Fruit fly (Drosophila melanogaster) whole organism, prepupa: ENCODE results near the gene scramb2.

Experiments used
- CG10631 ChIP-seq: fragments of 200-800 bp; sonication (Bioruptor generic); optimal IDR thresholded peaks from 2 replicates; lab custom pipeline; 2016; ENCODE audit warnings: missing biosample characterization, missing genetic modification characterization
- CG10669 ChIP-seq: fragments of 200-800 bp; sonication (Bioruptor generic); optimal IDR thresholded peaks from 3 replicates; lab custom pipeline; 2018; ENCODE audit warnings: missing biosample characterization, mild to moderate bottlenecking, missing genetic modification characterization, moderate library complexity
- CG11762 ChIP-seq: fragments of 200-800 bp; sonication (Bioruptor generic); optimal IDR thresholded peaks from 3 replicates; lab custom pipeline; 2016; ENCODE audit warnings: missing biosample characterization, missing genetic modification characterization; ENCODE audit not compliant: insufficient read depth
- CG11902 ChIP-seq: fragments of 200-800 bp; sonication (Bioruptor generic); optimal IDR thresholded peaks from 3 replicates; lab custom pipeline; 2016; ENCODE audit warnings: missing biosample characterization, missing genetic modification characterization
- CG1621 ChIP-seq: fragments of 200-800 bp; sonication (Bioruptor generic); optimal IDR thresholded peaks from 3 replicates; lab custom pipeline; 2018; ENCODE audit warnings: missing biosample characterization, mild to moderate bottlenecking, missing genetic modification characterization
- CG16779 ChIP-seq: fragments of 200-800 bp; sonication (Bioruptor generic); optimal IDR thresholded peaks from 3 replicates; lab custom pipeline; 2017; ENCODE audit warnings: missing biosample characterization, mild to moderate bottlenecking, missing genetic modification characterization
- CG3032 ChIP-seq: fragments of 200-800 bp; optimal IDR thresholded peaks from 2 replicates; lab custom pipeline; 2019; ENCODE audit warnings: missing biosample characterization, mild to moderate bottlenecking, missing genetic modification characterization, moderate library complexity
- CG31627 ChIP-seq: fragments of 200-800 bp; sonication (Bioruptor generic); optimal IDR thresholded peaks from 3 replicates; lab custom pipeline; 2016; ENCODE audit warnings: missing biosample characterization, missing genetic modification characterization
- CG32006 ChIP-seq: fragments of 200-800 bp; sonication (Bioruptor generic); optimal IDR thresholded peaks from 3 replicates; lab custom pipeline; 2017; ENCODE audit warnings: missing biosample characterization, mild to moderate bottlenecking, missing genetic modification characterization
- CG34406 ChIP-seq: fragments of 200-800 bp; sonication (Bioruptor generic); optimal IDR thresholded peaks from 3 replicates; lab custom pipeline; 2016; ENCODE audit warnings: missing biosample characterization, missing genetic modification characterization
- CG3919 ChIP-seq: fragments of 200-800 bp; sonication (Bioruptor generic); optimal IDR thresholded peaks from 3 replicates; lab custom pipeline; 2016; ENCODE audit warnings: missing biosample characterization, missing genetic modification characterization
- CG4318 ChIP-seq: fragments of 200-800 bp; sonication (Bioruptor generic); optimal IDR thresholded peaks from 3 replicates; lab custom pipeline; 2017; ENCODE audit warnings: missing biosample characterization, mild to moderate bottlenecking, missing genetic modification characterization
- CG6163 ChIP-seq: fragments of 200-800 bp; sonication (Bioruptor generic); IDR thresholded peaks from 3 replicates; pipeline ENCODE4 v1.3.6; 2022; ENCODE audit warnings: missing biosample characterization, missing genetic modification characterization
- CG6276 ChIP-seq: fragments of 200-800 bp; sonication (Bioruptor generic); optimal IDR thresholded peaks from 2 replicates; lab custom pipeline; 2017; ENCODE audit warnings: missing biosample characterization, mild to moderate bottlenecking, missing genetic modification characterization
- CG6792 ChIP-seq: fragments of 200-800 bp; sonication (Bioruptor generic); optimal IDR thresholded peaks from 3 replicates; lab custom pipeline; 2016; ENCODE audit warnings: missing biosample characterization, missing genetic modification characterization
- CG6854 ChIP-seq: fragments of 200-800 bp; sonication (Bioruptor generic); optimal IDR thresholded peaks from 2 replicates; lab custom pipeline; 2017; ENCODE audit warnings: missing biosample characterization, mild to moderate bottlenecking, missing genetic modification characterization
- CG7368 ChIP-seq: fragments of 200-800 bp; sonication (Bioruptor generic); optimal IDR thresholded peaks from 3 replicates; lab custom pipeline; 2016; ENCODE audit warnings: missing biosample characterization, missing genetic modification characterization
- CG8119 ChIP-seq: fragments of 200-800 bp; sonication (Bioruptor generic); IDR thresholded peaks from 3 replicates; pipeline ENCODE4 v1.3.6; 2022; ENCODE audit warnings: missing biosample characterization, missing genetic modification characterization
- CG8632 ChIP-seq: fragments of 200-800 bp; sonication (Bioruptor generic); optimal IDR thresholded peaks from 3 replicates; lab custom pipeline; 2016; ENCODE audit warnings: missing biosample characterization, missing genetic modification characterization
- CG9139 ChIP-seq: fragments of 200-800 bp; sonication (Bioruptor generic); optimal IDR thresholded peaks from 3 replicates; lab custom pipeline; 2017; ENCODE audit warnings: missing biosample characterization, mild to moderate bottlenecking, missing genetic modification characterization
- Eip78C ChIP-seq: fragments of 200-800 bp; sonication (Bioruptor generic); peaks from one replicate; lab custom pipeline; 2016; ENCODE audit warnings: missing biosample characterization, missing genetic modification characterization
- Eip93F ChIP-seq: fragments of 200-800 bp; sonication (Bioruptor generic); optimal IDR thresholded peaks from 2 replicates; lab custom pipeline; 2016; ENCODE audit warnings: missing biosample characterization, mild to moderate bottlenecking, missing genetic modification characterization
- Ets21C ChIP-seq: fragments of 200-800 bp; sonication (Bioruptor generic); optimal IDR thresholded peaks from 3 replicates; lab custom pipeline; 2016; ENCODE audit warnings: missing biosample characterization, missing genetic modification characterization
- Gug ChIP-seq: fragments of 200-800 bp; sonication (Bioruptor generic); IDR thresholded peaks from 2 replicates; pipeline ENCODE4 v1.3.6; 2022; ENCODE audit warnings: missing biosample characterization, missing genetic modification characterization
- Hr38 ChIP-seq: sonication (Bioruptor generic); optimal IDR thresholded peaks from 2 replicates; lab custom pipeline; 2016; ENCODE audit warnings: missing biosample characterization, missing genetic modification characterization
- Hr39 ChIP-seq: fragments of 200-800 bp; sonication (Bioruptor generic); optimal IDR thresholded peaks from 2 replicates; lab custom pipeline; 2016; ENCODE audit warnings: missing biosample characterization, missing genetic modification characterization
- Lpt ChIP-seq: fragments of 200-800 bp; sonication (Bioruptor generic); optimal IDR thresholded peaks from 3 replicates; lab custom pipeline; 2016; ENCODE audit warnings: missing biosample characterization, missing genetic modification characterization
- Met ChIP-seq: fragments of 200-800 bp; sonication (Bioruptor generic); optimal IDR thresholded peaks from 3 replicates; lab custom pipeline; 2016; ENCODE audit warnings: missing biosample characterization, missing genetic modification characterization
- OdsH ChIP-seq: fragments of 200-800 bp; sonication (Bioruptor generic); optimal IDR thresholded peaks from 3 replicates; lab custom pipeline; 2016; ENCODE audit warnings: missing biosample characterization, missing genetic modification characterization
- Smox ChIP-seq: fragments of 200-800 bp; sonication (Bioruptor generic); optimal IDR thresholded peaks from 3 replicates; lab custom pipeline; 2016; ENCODE audit warnings: missing biosample characterization, missing genetic modification characterization
- Sox102F ChIP-seq: fragments of 200-800 bp; sonication (Bioruptor generic); optimal IDR thresholded peaks from 2 replicates; lab custom pipeline; 2016; ENCODE audit warnings: missing biosample characterization, mild to moderate bottlenecking, missing genetic modification characterization
- Sox14 ChIP-seq: fragments of 200-800 bp; sonication (Bioruptor generic); optimal IDR thresholded peaks from 3 replicates; lab custom pipeline; 2016; ENCODE audit warnings: missing biosample characterization, missing genetic modification characterization
- Sox15 ChIP-seq: fragments of 200-800 bp; sonication (Bioruptor generic); optimal IDR thresholded peaks from 3 replicates; lab custom pipeline; 2016; ENCODE audit warnings: missing biosample characterization, missing genetic modification characterization
- dac ChIP-seq: fragments of 200-800 bp; sonication (Bioruptor generic); optimal IDR thresholded peaks from 2 replicates; lab custom pipeline; 2017; ENCODE audit warnings: missing biosample characterization, mild to moderate bottlenecking, missing genetic modification characterization
- dsx ChIP-seq: fragments of 200-800 bp; optimal IDR thresholded peaks from 3 replicates; lab custom pipeline; 2019; ENCODE audit warnings: missing biosample characterization, mild to moderate bottlenecking, missing genetic modification characterization, moderate library complexity; ENCODE audit not compliant: poor library complexity, severe bottlenecking
- fd59A ChIP-seq: fragments of 200-800 bp; sonication (Bioruptor generic); optimal IDR thresholded peaks from 2 replicates; lab custom pipeline; 2017; ENCODE audit warnings: missing biosample characterization, mild to moderate bottlenecking, missing genetic modification characterization, missing genetic modification reagents
- fd85E ChIP-seq: fragments of 200-800 bp; sonication (Bioruptor generic); optimal IDR thresholded peaks from 3 replicates; lab custom pipeline; 2016; ENCODE audit warnings: missing biosample characterization, missing genetic modification characterization
- lz ChIP-seq: fragments of 200-800 bp; sonication (Bioruptor generic); optimal IDR thresholded peaks from 3 replicates; lab custom pipeline; 2016; ENCODE audit warnings: missing biosample characterization, missing genetic modification characterization
- net ChIP-seq: fragments of 200-800 bp; sonication (Bioruptor generic); optimal IDR thresholded peaks from 3 replicates; lab custom pipeline; 2016; ENCODE audit warnings: missing biosample characterization, missing genetic modification characterization
- pdm3 ChIP-seq: fragments of 200-800 bp; sonication (Bioruptor generic); optimal IDR thresholded peaks from 3 replicates; lab custom pipeline; 2016; ENCODE audit warnings: missing biosample characterization, missing genetic modification characterization
- salr ChIP-seq, 2 experiments: fragments of 200-800 bp; sonication (Bioruptor generic); optimal IDR thresholded peaks; 3 replicates each; lab custom pipeline; 2016 to 2018; ENCODE audit warnings: missing biosample characterization in 2 of 2, missing genetic modification characterization in 2 of 2, mild to moderate bottlenecking in 1 of 2
- spab ChIP-seq: fragments of 200-800 bp; sonication (Bioruptor generic); optimal IDR thresholded peaks from 2 replicates; lab custom pipeline; 2017; ENCODE audit warnings: missing biosample characterization, mild to moderate bottlenecking, missing genetic modification characterization, missing genetic modification reagents
- svp ChIP-seq: fragments of 200-800 bp; sonication (Bioruptor generic); peaks from one replicate; lab custom pipeline; 2016; ENCODE audit warnings: missing biosample characterization, missing genetic modification characterization
- vri ChIP-seq: fragments of 200-800 bp; sonication (Bioruptor generic); optimal IDR thresholded peaks from 3 replicates; lab custom pipeline; 2016; ENCODE audit warnings: missing biosample characterization, mild to moderate bottlenecking, missing genetic modification characterization

Gene scramb2

dm6 chr3L:3073460-3073859 lies 26.8 kb upstream of the scramb2 start (continued):
- peak; percentile 68 for TF ChIP-seq CG10631
- peak; percentile 34 for TF ChIP-seq CG31627 (GFP tag; lab: Kevin White, UChicago)
- TF ChIP-seq Gug (GFP tag; lab: Robert Waterston, UW): no peak; the same call in 1 of the 2 replicates
- peak; percentile 10 for TF ChIP-seq CG9139 (GFP tag; lab: Kevin White, UChicago)
- TF ChIP-seq lz: peak; percentile 51
- TF ChIP-seq dac (GFP tag; lab: Kevin White, UChicago): no peak
- TF ChIP-seq CG8119: peak; percentile 39; the same call in 1 of the 3 replicates
- peak; percentile 29 for TF ChIP-seq Sox102F
- TF ChIP-seq Eip93F: no peak
- peak; percentile 14 for TF ChIP-seq net
- no peak for TF ChIP-seq Hr38 (GFP tag; lab: Kevin White, UChicago)
- peak; percentile 53 for TF ChIP-seq CG6163 (GFP tag; lab: Robert Waterston, UW)
- peak; percentile 55 for TF ChIP-seq CG1621 (tag; lab: Kevin White, UChicago)
- peak; percentile 43 for TF ChIP-seq CG11902 (GFP tag; lab: Kevin White, UChicago)
- peak; percentile 40 for TF ChIP-seq Sox15 (GFP tag; lab: Kevin White, UChicago)
- TF ChIP-seq CG6792: peak; percentile 20
- TF ChIP-seq CG34406: peak; percentile 30
- TF ChIP-seq vri (GFP tag; lab: Kevin White, UChicago): no peak
- peak; percentile 49 for TF ChIP-seq OdsH (GFP tag; lab: Kevin White, UChicago)
- peak; percentile 48 for TF ChIP-seq Hr39 (GFP tag; lab: Kevin White, UChicago)
- peak; percentile 42 for TF ChIP-seq Ets21C
- TF ChIP-seq CG32006 (GFP tag; lab: Kevin White, UChicago): peak; percentile 26
- no peak for TF ChIP-seq Lpt (GFP tag; lab: Kevin White, UChicago)
- peak; percentile 3 for TF ChIP-seq CG4318 (GFP tag; lab: Kevin White, UChicago)
- TF ChIP-seq Met (GFP tag; lab: Kevin White, UChicago): peak; percentile 61
- no peak for TF ChIP-seq salr (GFP tag; optimal IDR thresholded peaks at IDR 0.05; lab: Kevin White, UChicago)

dm6 chr3L:3071675-3072583 lies 25.3 kb upstream of the scramb2 start:
- no peak for TF ChIP-seq CG6276 (GFP tag; lab: Kevin White, UChicago)
- TF ChIP-seq CG16779 (tag; lab: Kevin White, UChicago): peak; percentile 9
- peak; percentile 18 for TF ChIP-seq CG6792
- TF ChIP-seq OdsH (GFP tag; lab: Kevin White, UChicago): peak; percentile 43
- TF ChIP-seq CG34406: peak; percentile 22
- no peak for TF ChIP-seq dac (GFP tag; lab: Kevin White, UChicago)
- no peak for TF ChIP-seq vri (GFP tag; lab: Kevin White, UChicago)
- peak; percentile 31 for TF ChIP-seq pdm3
- no peak for TF ChIP-seq Hr38 (GFP tag; lab: Kevin White, UChicago)
- TF ChIP-seq fd59A (GFP tag; lab: Kevin White, UChicago): no peak
- peak; percentile 58 for TF ChIP-seq svp (GFP tag; lab: Kevin White, UChicago)
- no peak for TF ChIP-seq CG1621 (tag; lab: Kevin White, UChicago)
- peak; percentile 18 for TF ChIP-seq net
- TF ChIP-seq CG8119: peak; percentile 54; the same call in 2 of the 3 replicates
- peak; percentile 5 for TF ChIP-seq CG10669 (GFP tag; lab: Kevin White, UChicago)
- no peak for TF ChIP-seq CG11762 (GFP tag; lab: Kevin White, UChicago)
- peak; percentile 35; the same call in 1 of the 3 replicates for TF ChIP-seq CG6163 (GFP tag; lab: Robert Waterston, UW)
- peak; percentile 56 for TF ChIP-seq Eip93F
- peak; percentile 28 for TF ChIP-seq CG3919 (GFP tag; lab: Kevin White, UChicago)
- no peak for TF ChIP-seq CG7368 (GFP tag; lab: Kevin White, UChicago)
- TF ChIP-seq CG6854 (GFP tag; lab: Kevin White, UChicago): peak; percentile 14
- TF ChIP-seq Sox14 (GFP tag; lab: Kevin White, UChicago): peak; percentile 12
- no peak for TF ChIP-seq Lpt (GFP tag; lab: Kevin White, UChicago)
- peak; percentile 43 for TF ChIP-seq CG10631
- peak; percentile 66 for TF ChIP-seq Eip78C
- TF ChIP-seq CG9139 (GFP tag; lab: Kevin White, UChicago): no peak
- TF ChIP-seq Met (GFP tag; lab: Kevin White, UChicago): peak; percentile 26
- TF ChIP-seq Hr39 (GFP tag; lab: Kevin White, UChicago): no peak
- peak; percentile 90 for TF ChIP-seq dsx (GFP tag; lab: Kevin White, UChicago)
- TF ChIP-seq lz: no peak
- TF ChIP-seq CG3032 (tag; lab: Kevin White, UChicago): no peak
- peak; percentile 40 for TF ChIP-seq Smox (GFP tag; lab: Kevin White, UChicago)
- TF ChIP-seq spab: peak; percentile 7
- TF ChIP-seq CG32006 (GFP tag; lab: Kevin White, UChicago): peak; percentile 50
- no peak for TF ChIP-seq Sox15 (GFP tag; lab: Kevin White, UChicago)
- TF ChIP-seq CG8632: peak; percentile 18
- peak; percentile 33 for TF ChIP-seq Sox102F
- TF ChIP-seq CG4318 (GFP tag; lab: Kevin White, UChicago): peak; percentile 25
- no peak for TF ChIP-seq CG31627 (GFP tag; lab: Kevin White, UChicago)
- TF ChIP-seq fd85E (GFP tag; lab: Kevin White, UChicago): no peak
